Worm (Caenorhabditis elegans): ENCODE data around the gene srt-39.

ce11 chrV:12475360-12475759 is 9.3 kb upstream of the srt-39 start:
- TF ChIP-seq Y55F3AM.14 (GFP tag; optimal IDR thresholded peaks at IDR 0.05) (no peak), zag-1 (tag; optimal IDR thresholded peaks at IDR 0.05) (no peak), snpc-4 (tag; optimal IDR thresholded peaks at IDR 0.05) (no peak), alr-1 (tag; optimal IDR thresholded peaks at IDR 0.05) (no peak)

Measured in whole organism, L2 larva.